Worm (Caenorhabditis elegans) whole organism, midembryonic: ENCODE data around the gene tpp-2.

Source experiments
- T22C8.4 ChIP-seq: fragments of 200-800 bp; sonication (Bioruptor generic); IDR thresholded peaks from 2 replicates; pipeline ENCODE4 v1.3.6; 2022; ENCODE audit warnings: missing genetic modification characterization, missing compliant biosample characterization
- cog-1 ChIP-seq: sonication (generic microtip); optimal IDR thresholded peaks from 2 replicates; lab custom pipeline; 2016; ENCODE audit warnings: missing genetic modification characterization, missing compliant biosample characterization
- flt-1 ChIP-seq: fragments of 200-800 bp; sonication (Bioruptor generic); IDR thresholded peaks from 2 replicates; pipeline ENCODE4 v1.3.6; 2022; ENCODE audit warnings: missing genetic modification characterization, missing compliant biosample characterization
- klf-2 ChIP-seq: fragments of 200-800 bp; sonication (Bioruptor generic); conservative IDR thresholded peaks from 2 replicates; pipeline ENCODE4 v1.3.6; 2022; ENCODE audit warnings: missing genetic modification reagents, missing genetic modification characterization, missing compliant biosample characterization
- med-1 ChIP-seq: sonication (generic microtip); optimal IDR thresholded peaks from 2 replicates; lab custom pipeline; 2017; ENCODE audit warnings: missing genetic modification characterization, mild to moderate bottlenecking, missing compliant biosample characterization, antibody characterized with exemption, missing genetic modification reagents; ENCODE audit not compliant: insufficient read depth
- ref-1 ChIP-seq: fragments of 200-800 bp; sonication (Bioruptor generic); conservative IDR thresholded peaks from 2 replicates; pipeline ENCODE4 v1.3.6; 2022; ENCODE audit warnings: missing genetic modification reagents, missing genetic modification characterization, missing compliant biosample characterization
- tab-1 ChIP-seq: fragments of 200-800 bp; sonication (Bioruptor generic); IDR thresholded peaks from 2 replicates; pipeline ENCODE4 v1.3.6; 2022; ENCODE audit warnings: missing genetic modification characterization, missing compliant biosample characterization

DNA sequence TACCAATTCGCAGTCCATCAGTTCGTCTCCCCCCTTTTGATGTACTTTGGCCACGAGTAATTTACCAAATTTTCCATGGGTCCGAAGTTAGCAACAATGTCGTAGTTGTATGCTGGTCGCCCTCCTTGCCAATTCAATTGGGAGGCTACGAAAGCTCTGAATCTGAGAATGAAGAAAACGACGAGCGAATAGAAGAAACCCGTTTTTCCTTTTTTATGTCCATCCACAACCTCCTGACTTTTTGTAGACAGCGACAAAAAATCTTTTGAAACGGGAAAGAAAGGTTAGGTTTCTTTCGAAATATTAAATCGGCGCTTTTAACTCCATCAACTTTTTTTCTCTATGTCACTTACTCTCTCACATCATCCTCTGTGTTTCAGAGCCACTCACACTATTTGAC lies 45.1 kb upstream of the tpp-2 start:
- no peak for TF ChIP-seq T22C8.4
- no peak for TF ChIP-seq klf-2
- TF ChIP-seq tab-1 (GFP tag; lab: Robert Waterston, UW): no peak
- no peak for TF ChIP-seq flt-1 (GFP tag; lab: Robert Waterston, UW)
- TF ChIP-seq ref-1 (GFP tag; lab: Robert Waterston, UW): no peak
- no peak for TF ChIP-seq med-1 (GFP tag; lab: Kevin White, UChicago)
- TF ChIP-seq cog-1 (tag; lab: Kevin White, UChicago): no peak
